Fruit fly (Drosophila melanogaster): Measurements from ENCODE around the gene Hsp68.
A peak's percentile ranks its signal among the peaks of the same experiment; 100 is the strongest.

Hsp68 gene

dm6 chr3R:24037538-24038265 lies 19.4 kb downstream of the Hsp68 start, which contains the start of gene spas (continued):
- TF ChIP-seq CG8119 (GFP tag; IDR thresholded peaks at IDR 0.05) (no peak), CG6163 (GFP tag; IDR thresholded peaks at IDR 0.05) (peak; percentile 70), svp (GFP tag) (peak; percentile 92), CG10631 (GFP tag; optimal IDR thresholded peaks at IDR 0.05) (peak; percentile 85), CG6854 (GFP tag; optimal IDR thresholded peaks at IDR 0.05) (no peak), eg (GFP tag; IDR thresholded peaks at IDR 0.05) (peak; percentile 78), CG34406 (GFP tag; optimal IDR thresholded peaks at IDR 0.05) (peak; percentile 62), CG1621 (tag; optimal IDR thresholded peaks at IDR 0.05) (peak; percentile 54), esn (GFP tag; optimal IDR thresholded peaks at IDR 0.05) (peak; percentile 75), Gug (GFP tag; IDR thresholded peaks at IDR 0.05) (peak; percentile 62), Ets96B (tag; optimal IDR thresholded peaks at IDR 0.05) (peak; percentile 46), Sox102F (GFP tag; optimal IDR thresholded peaks at IDR 0.05) (peak; percentile 73), Eip78C (GFP tag) (peak; percentile 85), CG10669 (GFP tag; optimal IDR thresholded peaks at IDR 0.05) (no peak)

dm6 chr3R:24031825-24032523 lies 25.1 kb downstream of the Hsp68 start, which contains the start of the genes KrT95D and Mettl3:
Gene KrT95D (minus strand): TSS chr3R:24031827.
Gene Mettl3 (plus strand): TSS chr3R:24032157.
- TF ChIP-seq CG11294 (GFP tag; IDR thresholded peaks at IDR 0.05) (no peak), CG6276 (GFP tag; optimal IDR thresholded peaks at IDR 0.05) (no peak), CG8632 (GFP tag; optimal IDR thresholded peaks at IDR 0.05) (no peak), fd85E (GFP tag; optimal IDR thresholded peaks at IDR 0.05) (no peak), fkh (GFP tag; optimal IDR thresholded peaks at IDR 0.05) (peak; percentile 98), CG10631 (GFP tag; optimal IDR thresholded peaks at IDR 0.05) (no peak), CG10669 (GFP tag; optimal IDR thresholded peaks at IDR 0.05) (no peak), vri (GFP tag; optimal IDR thresholded peaks at IDR 0.05) (no peak), CG32006 (GFP tag; optimal IDR thresholded peaks at IDR 0.05) (no peak), CG6854 (GFP tag; optimal IDR thresholded peaks at IDR 0.05) (no peak), CG9139 (GFP tag; optimal IDR thresholded peaks at IDR 0.05) (no peak), fd59A (GFP tag; optimal IDR thresholded peaks at IDR 0.05) (no peak), Hr39 (GFP tag; optimal IDR thresholded peaks at IDR 0.05) (peak; percentile 11), CG8119 (GFP tag; IDR thresholded peaks at IDR 0.05) (no peak), lz (GFP tag; optimal IDR thresholded peaks at IDR 0.05) (peak; percentile 2), CG3032 (tag; optimal IDR thresholded peaks at IDR 0.05) (peak; percentile 1), salr (GFP tag; optimal IDR thresholded peaks at IDR 0.05) (no peak), Hr38 (GFP tag; optimal IDR thresholded peaks at IDR 0.05) (no peak), Blimp-1 (GFP tag; optimal IDR thresholded peaks at IDR 0.05) (no peak), Hr4 (GFP tag; optimal IDR thresholded peaks at IDR 0.05) (peak; percentile 9), eg (GFP tag; IDR thresholded peaks at IDR 0.05) (no peak), Eip93F (GFP tag; optimal IDR thresholded peaks at IDR 0.05) (no peak), Sox15 (GFP tag; optimal IDR thresholded peaks at IDR 0.05) (no peak), Eip75B (GFP tag; optimal IDR thresholded peaks at IDR 0.05) (no peak), CG8319 (GFP tag; optimal IDR thresholded peaks at IDR 0.05) (no peak), CG6792 (GFP tag; optimal IDR thresholded peaks at IDR 0.05) (no peak), CG34406 (GFP tag; optimal IDR thresholded peaks at IDR 0.05) (no peak), achi (GFP tag; optimal IDR thresholded peaks at IDR 0.05) (no peak), CG3919 (GFP tag; optimal IDR thresholded peaks at IDR 0.05) (no peak), Lpt (GFP tag; optimal IDR thresholded peaks at IDR 0.05) (no peak), CG7368 (GFP tag; optimal IDR thresholded peaks at IDR 0.05) (no peak), CG11762 (GFP tag; optimal IDR thresholded peaks at IDR 0.05; ENCODE audit: insufficient read depth) (no peak), Smox (GFP tag; optimal IDR thresholded peaks at IDR 0.05) (peak; percentile 1), CG15336 (GFP tag; IDR thresholded peaks at IDR 0.05) (no peak), OdsH (GFP tag; optimal IDR thresholded peaks at IDR 0.05) (no peak), CG31627 (GFP tag; optimal IDR thresholded peaks at IDR 0.05) (peak; percentile 30), Ets21C (GFP tag; optimal IDR thresholded peaks at IDR 0.05) (no peak), Sox102F (GFP tag; optimal IDR thresholded peaks at IDR 0.05) (no peak), pdm3 (GFP tag; optimal IDR thresholded peaks at IDR 0.05) (no peak), dac (GFP tag; optimal IDR thresholded peaks at IDR 0.05) (no peak), svp (GFP tag) (no peak), CG4318 (GFP tag; optimal IDR thresholded peaks at IDR 0.05) (no peak)

Measured in whole organism, prepupa.